Fruit fly (Drosophila melanogaster) Kc167 (cell line): ENCODE data around the gene CAH9.

Source experiments
- h ChIP-seq: fragments of >200 bp; optimal IDR thresholded peaks from 3 replicates; lab custom pipeline; 2018; ENCODE audit warnings: missing external identifiers
- psq ChIP-seq: fragments of >200 bp; optimal IDR thresholded peaks from 2 replicates; lab custom pipeline; 2017; ENCODE audit warnings: missing external identifiers

DNA sequence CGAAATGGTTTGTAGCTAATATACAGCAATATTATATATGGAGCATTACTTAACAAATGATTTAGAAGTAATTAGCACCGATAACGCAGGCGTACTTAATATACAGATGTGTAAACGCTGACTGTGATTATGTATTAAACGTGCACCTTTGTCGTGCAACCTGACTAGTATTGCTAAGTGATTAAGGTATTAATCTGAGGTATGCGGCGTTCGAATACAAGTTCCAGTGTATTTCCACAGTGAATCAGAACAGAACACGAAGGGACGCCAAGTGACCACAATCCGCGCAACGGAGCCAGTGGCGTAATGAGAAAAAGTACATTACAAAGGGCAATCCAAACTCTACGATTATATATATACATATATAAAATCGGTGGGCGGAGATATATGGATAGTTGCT is 41.9 kb downstream of the CAH9 start, which contains the start of gene Nep5:
- TF ChIP-seq h (no peak), psq (lab: Kevin White, UChicago) (no peak)
